Worm (Caenorhabditis elegans) whole organism, late embryonic: ENCODE measurements around the gene grl-30.
"Not testable (repeated sequence)": the region's sequence is repeated elsewhere in the genome, so short reads cannot be mapped to it uniquely, and the experiment has no call there.

Experiments used
- ama-1 ChIP-seq: fragments of 150-350 bp; optimal IDR thresholded peaks from 2 replicates; lab custom pipeline; 2014
- ceh-30 ChIP-seq: fragments of 150-350 bp; optimal IDR thresholded peaks from 2 replicates; lab custom pipeline; 2014; ENCODE audit warnings: missing biosample characterization, missing genetic modification characterization
- hlh-8 ChIP-seq: sonication (generic microtip); optimal IDR thresholded peaks from 2 replicates; lab custom pipeline; 2016; ENCODE audit warnings: missing genotype, missing genetic modification characterization, missing compliant biosample characterization

ce11 chrV:3564335-3564734 is 8.2 kb downstream of the grl-30 start, which contains the start of gene T24A6.17:
- TF ChIP-seq ama-1 (lab: Kevin White, UChicago); hlh-8; ceh-30 (tag; lab: Kevin White, UChicago): not testable (repeated sequence)
